Fruit fly (Drosophila melanogaster) whole organism, adult: Measurements from ENCODE around the gene Polr3H.

Experiments used
- CG1620 ChIP-seq: fragments of 200-800 bp; sonication (Bioruptor generic); optimal IDR thresholded peaks from 2 replicates; lab custom pipeline; 2016; ENCODE audit warnings: missing biosample characterization, missing genetic modification characterization
- CG7101 ChIP-seq: fragments of 200-800 bp; sonication (Bioruptor generic); optimal IDR thresholded peaks from 2 replicates; lab custom pipeline; 2018; ENCODE audit warnings: missing biosample characterization, mild to moderate bottlenecking, missing genetic modification characterization, moderate library complexity

dm6 chr3L:11683819-11684521 is 35.4 kb downstream of the Polr3H start, which contains the start of gene Sugb:
- peak; percentile 75 for TF ChIP-seq CG7101 (tag; lab: Kevin White, UChicago)
- TF ChIP-seq CG1620 (GFP tag; lab: Kevin White, UChicago) = peak; percentile 73
